Fruit fly (Drosophila melanogaster) whole organism: ENCODE data around the gene CG14309.

Experiments
- Dll ChIP-seq: fragments of >200 bp; optimal IDR thresholded peaks from 2 replicates; lab custom pipeline; 2017
- EcR ChIP-seq, 2 experiments: fragments of >200 bp; optimal IDR thresholded peaks; 2 replicates each; lab custom pipeline; 2017; ENCODE audit warnings: missing biosample characterization in 2 of 2, missing genetic modification characterization in 2 of 2, missing genetic modification reagents in 2 of 2
- pan ChIP-seq: fragments of >200 bp; optimal IDR thresholded peaks from 2 replicates; lab custom pipeline; 2017
- usp ChIP-seq: fragments of >200 bp; optimal IDR thresholded peaks from 2 replicates; lab custom pipeline; 2017; ENCODE audit warnings: missing biosample characterization, missing genetic modification characterization, mixed read lengths

DNA sequence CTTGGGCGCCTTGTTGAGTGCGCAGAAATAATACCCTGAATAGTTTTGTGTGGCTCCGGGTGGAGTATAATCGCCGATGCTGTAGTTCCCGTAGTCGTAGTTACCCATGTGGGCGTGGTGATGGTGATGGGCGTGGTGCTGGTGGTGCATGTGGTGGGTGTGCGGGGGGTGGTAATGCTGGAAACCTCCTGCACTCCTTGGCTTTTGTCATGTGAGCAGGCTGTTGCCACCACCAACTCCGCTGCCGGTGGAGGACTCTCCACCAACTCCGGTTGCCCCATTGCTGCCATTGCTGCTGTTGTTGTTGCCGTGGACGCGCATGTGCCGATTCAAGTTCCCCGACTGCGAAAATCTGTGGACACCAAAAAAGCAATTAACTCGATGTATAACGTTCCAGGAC, 16.3 kb downstream of the CG14309 start:
- TF ChIP-seq pan (lab: Kevin White, UChicago) (no peak), EcR (GFP tag; optimal IDR thresholded peaks at IDR 0.05; lab: Kevin White, UChicago) (no peak), usp (no peak), Dll (lab: Kevin White, UChicago) (no peak)
